Fruit fly (Drosophila melanogaster): ENCODE results near the gene Dhc98D.

Gene Dhc98D

DNA sequence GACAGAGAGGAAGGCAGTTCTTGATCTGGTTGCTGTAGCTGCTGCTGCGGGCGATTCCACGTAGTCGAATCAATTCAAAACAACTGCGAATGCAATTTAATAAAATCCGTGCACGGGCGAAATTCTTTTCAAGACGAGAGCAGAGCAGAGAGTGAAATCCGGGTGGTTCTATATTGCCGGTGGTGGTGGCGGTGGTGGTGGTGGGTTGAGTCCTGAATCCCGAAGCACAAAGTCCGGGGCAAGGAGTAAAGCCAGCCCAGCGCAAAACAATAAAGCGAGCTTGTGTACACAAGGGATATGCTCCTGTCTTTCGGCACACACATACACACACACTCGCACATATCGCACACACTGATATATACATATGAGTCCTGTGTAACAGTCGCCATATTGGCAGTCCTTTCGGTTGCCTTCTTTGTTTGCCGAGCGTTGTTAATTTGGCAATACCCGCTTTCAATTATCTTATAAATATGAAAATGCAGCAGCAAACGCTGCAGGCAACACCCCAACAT, 74.6 kb downstream of the Dhc98D start:
- no peak for TF ChIP-seq CG17801 (GFP tag; optimal IDR thresholded peaks at IDR 0.05; ENCODE audit: partially characterized antibody)

DNA sequence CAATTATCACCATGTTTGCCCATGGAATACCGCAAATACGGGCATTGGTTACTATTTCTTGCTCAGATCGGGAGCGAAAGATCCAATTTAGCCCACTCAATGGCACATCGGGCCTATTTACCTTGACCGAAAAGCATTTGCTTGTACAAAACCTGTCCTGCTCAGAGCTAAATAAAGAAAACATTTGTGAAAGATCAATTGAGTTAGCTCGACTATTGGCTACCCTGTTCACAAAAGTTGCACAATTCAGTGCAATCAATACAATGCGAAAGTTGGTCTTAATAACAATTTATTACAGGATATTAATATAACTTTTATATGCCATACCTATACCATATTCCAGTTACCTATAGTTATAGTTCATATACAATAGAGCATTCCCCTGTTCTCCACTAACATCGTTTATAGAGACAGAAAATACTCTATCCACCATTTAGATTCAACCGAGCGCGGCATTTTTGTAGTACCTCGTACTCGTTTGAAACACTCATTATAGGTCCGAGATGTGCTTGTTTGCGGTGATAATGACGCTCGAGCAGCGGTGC, 76.0 kb downstream of the Dhc98D start:
- TF ChIP-seq CG17801 (GFP tag; optimal IDR thresholded peaks at IDR 0.05; ENCODE audit: partially characterized antibody), result no peak

DNA sequence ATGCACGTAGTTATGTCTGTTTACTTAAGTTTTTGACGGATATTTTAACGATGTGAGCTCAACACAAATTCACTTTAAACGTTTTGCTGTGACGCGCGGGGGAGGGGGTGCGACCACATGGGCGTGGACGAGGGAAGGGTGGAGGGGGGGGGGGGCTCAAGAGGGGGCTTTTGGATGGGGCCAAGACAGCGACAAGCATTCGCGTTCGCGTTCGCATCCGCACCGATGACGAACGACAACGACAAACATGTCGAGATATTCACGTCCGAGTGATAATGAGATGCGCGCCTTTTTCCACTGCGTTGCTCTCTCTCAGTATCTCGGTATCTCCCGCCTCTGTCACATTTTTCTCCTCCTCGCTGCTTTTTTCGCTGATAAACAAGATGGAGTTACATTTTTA, 76.8 kb downstream of the Dhc98D start:
- no peak for TF ChIP-seq CG17801 (GFP tag; optimal IDR thresholded peaks at IDR 0.05; ENCODE audit: partially characterized antibody)

DNA sequence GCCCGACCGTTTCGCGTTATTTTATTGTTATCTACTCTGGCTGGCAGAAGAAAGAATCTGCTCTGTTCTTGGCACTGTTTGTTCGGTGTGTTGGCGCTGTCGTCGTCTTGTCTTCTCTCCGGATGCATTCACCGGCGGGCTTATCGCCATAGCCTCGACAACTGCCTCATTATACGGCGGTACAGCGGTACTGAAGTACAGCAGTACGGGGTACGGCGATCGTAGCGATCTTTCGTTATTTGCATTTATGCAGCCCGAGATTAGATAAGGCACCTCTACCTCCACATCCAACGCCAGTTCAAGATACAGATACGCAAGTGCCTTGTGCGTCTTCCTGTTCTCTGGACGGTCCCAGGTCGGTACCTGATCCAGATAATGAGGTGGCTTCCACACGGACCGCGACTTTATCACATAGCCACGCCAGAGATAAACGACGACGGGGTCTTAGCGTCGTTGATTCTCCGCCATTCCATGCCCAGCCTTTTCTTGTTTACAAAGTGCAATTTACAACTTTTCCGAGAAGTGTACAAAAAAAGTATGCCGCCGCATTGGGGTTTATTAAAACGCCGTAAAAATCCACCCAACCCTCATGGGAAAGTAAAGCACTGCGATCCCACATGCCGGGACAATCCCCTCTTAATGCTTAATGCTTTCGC, 81.5 kb downstream of the Dhc98D start:
- no peak for TF ChIP-seq CG17801 (GFP tag; optimal IDR thresholded peaks at IDR 0.05; ENCODE audit: partially characterized antibody)
